Worm (Caenorhabditis elegans) whole organism, late embryonic: ENCODE results near the gene K05F1.8.

Experiments used
- C38D4.7 ChIP-seq: fragments of 200-800 bp; sonication (Bioruptor generic); optimal IDR thresholded peaks from 2 replicates; lab custom pipeline; 2018; ENCODE audit warnings: mild to moderate bottlenecking, missing genetic modification characterization, moderate library complexity, missing compliant biosample characterization
- F13H6.1 ChIP-seq: sonication (generic microtip); optimal IDR thresholded peaks from 2 replicates; lab custom pipeline; 2016; ENCODE audit warnings: missing genetic modification characterization, missing compliant biosample characterization
- K02D7.2 ChIP-seq: sonication (generic microtip); optimal IDR thresholded peaks from 2 replicates; lab custom pipeline; 2017; ENCODE audit warnings: mild to moderate bottlenecking, missing genetic modification characterization, missing compliant biosample characterization
- K09A11.1 ChIP-seq: sonication (generic microtip); optimal IDR thresholded peaks from 2 replicates; lab custom pipeline; 2017; ENCODE audit warnings: antibody characterized with exemption, mild to moderate bottlenecking, missing genetic modification characterization, missing compliant biosample characterization; ENCODE audit not compliant: insufficient read depth
- T23F11.4 ChIP-seq: fragments of 200-800 bp; sonication (Bioruptor generic); optimal IDR thresholded peaks from 2 replicates; lab custom pipeline; 2018; ENCODE audit warnings: mild to moderate bottlenecking, missing genetic modification characterization, missing compliant biosample characterization
- Y22D7AL.16 ChIP-seq: sonication (generic microtip); optimal IDR thresholded peaks from 2 replicates; lab custom pipeline; 2016; ENCODE audit warnings: missing genetic modification characterization, missing compliant biosample characterization
- ceh-19 ChIP-seq: fragments of 200-800 bp; sonication (Bioruptor generic); optimal IDR thresholded peaks from 2 replicates; lab custom pipeline; 2018; ENCODE audit warnings: mild to moderate bottlenecking, missing genetic modification characterization, missing compliant biosample characterization
- ceh-2 ChIP-seq: sonication (generic microtip); optimal IDR thresholded peaks from 2 replicates; lab custom pipeline; 2016; ENCODE audit warnings: missing genotype, missing genetic modification characterization, missing compliant biosample characterization
- ceh-30 ChIP-seq: fragments of 150-350 bp; optimal IDR thresholded peaks from 2 replicates; lab custom pipeline; 2014; ENCODE audit warnings: missing biosample characterization, missing genetic modification characterization
- ceh-31 ChIP-seq: sonication (generic microtip); optimal IDR thresholded peaks from 2 replicates; lab custom pipeline; 2016; ENCODE audit warnings: missing genetic modification characterization, missing compliant biosample characterization
- ceh-34 ChIP-seq: sonication (generic microtip); optimal IDR thresholded peaks from 2 replicates; lab custom pipeline; 2016; ENCODE audit warnings: mild to moderate bottlenecking, missing genetic modification characterization, missing compliant biosample characterization
- ceh-45 ChIP-seq: fragments of 200-800 bp; sonication (Bioruptor generic); IDR thresholded peaks from 2 replicates; pipeline ENCODE4 v1.3.6; 2022; ENCODE audit warnings: missing genetic modification reagents, missing genetic modification characterization, missing compliant biosample characterization
- ceh-48 ChIP-seq: sonication (generic microtip); optimal IDR thresholded peaks from 2 replicates; lab custom pipeline; 2016; ENCODE audit warnings: missing genetic modification characterization, inconsistent platforms, missing compliant biosample characterization
- ceh-6 ChIP-seq: fragments of 200-800 bp; sonication (Bioruptor generic); optimal IDR thresholded peaks from 2 replicates; lab custom pipeline; 2018; ENCODE audit warnings: mild to moderate bottlenecking, missing genetic modification characterization, missing compliant biosample characterization
- dmd-4 ChIP-seq: sonication (generic microtip); optimal IDR thresholded peaks from 2 replicates; lab custom pipeline; 2016; ENCODE audit warnings: borderline replicate concordance, missing genetic modification characterization, missing compliant biosample characterization
- ets-4 ChIP-seq: sonication (generic microtip); optimal IDR thresholded peaks from 2 replicates; lab custom pipeline; 2016; ENCODE audit warnings: missing genetic modification characterization, missing compliant biosample characterization
- eyg-1 ChIP-seq: sonication (generic microtip); optimal IDR thresholded peaks from 2 replicates; lab custom pipeline; 2016; ENCODE audit warnings: missing genotype, missing genetic modification characterization, missing compliant biosample characterization
- fkh-10 ChIP-seq: fragments of 150-350 bp; optimal IDR thresholded peaks from 2 replicates; lab custom pipeline; 2014; ENCODE audit warnings: missing biosample characterization, missing genetic modification reagents, missing genetic modification characterization
- fkh-6 ChIP-seq: sonication (generic microtip); optimal IDR thresholded peaks from 2 replicates; lab custom pipeline; 2016; ENCODE audit warnings: missing genetic modification characterization, missing compliant biosample characterization
- gmeb-2 ChIP-seq: sonication (generic microtip); optimal IDR thresholded peaks from 2 replicates; lab custom pipeline; 2016; ENCODE audit warnings: missing genetic modification characterization, inconsistent platforms, missing compliant biosample characterization
- hlh-13 ChIP-seq: fragments of 200-800 bp; sonication (Bioruptor generic); optimal IDR thresholded peaks from 2 replicates; lab custom pipeline; 2018; ENCODE audit warnings: mild to moderate bottlenecking, missing genetic modification characterization, missing compliant biosample characterization
- hlh-6 ChIP-seq: sonication (generic microtip); optimal IDR thresholded peaks from 2 replicates; lab custom pipeline; 2016; ENCODE audit warnings: missing genotype, missing genetic modification characterization, missing compliant biosample characterization
- lim-6 ChIP-seq: sonication (generic microtip); optimal IDR thresholded peaks from 2 replicates; lab custom pipeline; 2016; ENCODE audit warnings: missing genetic modification characterization, missing compliant biosample characterization
- lin-11 ChIP-seq: fragments of 200-800 bp; sonication (Bioruptor generic); optimal IDR thresholded peaks from 2 replicates; lab custom pipeline; 2018; ENCODE audit warnings: mild to moderate bottlenecking, missing genetic modification characterization, missing compliant biosample characterization
- mec-3 ChIP-seq: sonication (generic microtip); optimal IDR thresholded peaks from 2 replicates; lab custom pipeline; 2016; ENCODE audit warnings: borderline replicate concordance, missing genetic modification characterization, missing compliant biosample characterization
- nhr-11 ChIP-seq: fragments of 150-350 bp; optimal IDR thresholded peaks from 2 replicates; lab custom pipeline; 2014; ENCODE audit warnings: missing biosample characterization, missing genetic modification characterization
- nhr-232 ChIP-seq: sonication (generic microtip); optimal IDR thresholded peaks from 2 replicates; lab custom pipeline; 2016; ENCODE audit warnings: missing genetic modification characterization, missing compliant biosample characterization
- npax-4 ChIP-seq: sonication (generic microtip); optimal IDR thresholded peaks from 2 replicates; lab custom pipeline; 2016; ENCODE audit warnings: missing genetic modification characterization, missing compliant biosample characterization
- odd-2 ChIP-seq: sonication (generic microtip); optimal IDR thresholded peaks from 2 replicates; lab custom pipeline; 2017; ENCODE audit warnings: antibody characterized with exemption, mild to moderate bottlenecking, missing genetic modification characterization, missing compliant biosample characterization
- pag-3 ChIP-seq: sonication (generic microtip); optimal IDR thresholded peaks from 2 replicates; lab custom pipeline; 2016; ENCODE audit warnings: missing compliant biosample characterization, missing genetic modification characterization, borderline replicate concordance
- pat-9 ChIP-seq: fragments of 200-800 bp; sonication (Bioruptor generic); optimal IDR thresholded peaks from 2 replicates; lab custom pipeline; 2018; ENCODE audit warnings: mild to moderate bottlenecking, missing genetic modification characterization, moderate library complexity, missing compliant biosample characterization
- pax-1 ChIP-seq: fragments of 150-350 bp; optimal IDR thresholded peaks from 2 replicates; lab custom pipeline; 2014; ENCODE audit warnings: missing biosample characterization, missing genetic modification characterization
- rnt-1 ChIP-seq: sonication (generic microtip); optimal IDR thresholded peaks from 2 replicates; lab custom pipeline; 2016; ENCODE audit warnings: missing genetic modification characterization, missing compliant biosample characterization
- sdc-2 ChIP-seq: sonication (generic microtip); optimal IDR thresholded peaks from 2 replicates; lab custom pipeline; 2016; ENCODE audit warnings: missing genotype, missing genetic modification characterization, missing compliant biosample characterization
- sox-4 ChIP-seq: sonication (generic microtip); optimal IDR thresholded peaks from 2 replicates; lab custom pipeline; 2017; ENCODE audit warnings: mild to moderate bottlenecking, missing genetic modification characterization, inconsistent platforms, missing compliant biosample characterization
- syd-9 ChIP-seq: sonication (generic microtip); optimal IDR thresholded peaks from 2 replicates; lab custom pipeline; 2016; ENCODE audit warnings: mild to moderate bottlenecking, missing genetic modification characterization, moderate library complexity, missing compliant biosample characterization
- tbx-2 ChIP-seq: sonication (generic microtip); optimal IDR thresholded peaks from 2 replicates; lab custom pipeline; 2016; ENCODE audit warnings: missing genetic modification characterization, missing compliant biosample characterization
- unc-3 ChIP-seq, 2 experiments: fragments of 200-800 bp in 1 of 2; sonication (Bioruptor generic) in 1 of 2; sonication (generic microtip) in 1 of 2; conservative IDR thresholded peaks in 1 of 2; optimal IDR thresholded peaks in 1 of 2; 2 replicates each; pipeline versions ENCODE4 v1.3.6 to Lab custom; 2016 to 2022; ENCODE audit warnings: missing compliant biosample characterization in 2 of 2, missing genetic modification characterization in 2 of 2, missing genetic modification reagents in 1 of 2
- unc-86 ChIP-seq: sonication (generic microtip); optimal IDR thresholded peaks from 2 replicates; lab custom pipeline; 2016; ENCODE audit warnings: missing genetic modification characterization, missing compliant biosample characterization
- zip-5 ChIP-seq: sonication (generic microtip); optimal IDR thresholded peaks from 2 replicates; lab custom pipeline; 2016; ENCODE audit warnings: missing genetic modification characterization, missing compliant biosample characterization
- ztf-16 ChIP-seq: sonication (generic microtip); optimal IDR thresholded peaks from 2 replicates; lab custom pipeline; 2017; ENCODE audit warnings: missing genetic modification characterization, missing compliant biosample characterization

K05F1.8 gene

ce11 chrII:5835146-5835545, 35.7 kb upstream of the K05F1.8 start:
- TF ChIP-seq eyg-1 (no peak), unc-3 (GFP tag; conservative IDR thresholded peaks at IDR 0.05; lab: Robert Waterston, UW) (no peak), unc-3 (tag; optimal IDR thresholded peaks at IDR 0.05; lab: Kevin White, UChicago) (no peak), ets-4 (tag; lab: Kevin White, UChicago) (no peak), ceh-34 (tag; lab: Kevin White, UChicago) (no peak), lim-6 (no peak), F13H6.1 (tag; lab: Kevin White, UChicago) (no peak), ceh-2 (no peak), ceh-19 (GFP tag; lab: Kevin White, UChicago) (no peak), rnt-1 (tag; lab: Kevin White, UChicago) (no peak), pax-1 (tag; lab: Kevin White, UChicago) (no peak), ceh-6 (GFP tag; lab: Kevin White, UChicago) (no peak), hlh-13 (GFP tag; lab: Kevin White, UChicago) (no peak), ceh-30 (no peak), pat-9 (no peak), odd-2 (tag; lab: Kevin White, UChicago) (no peak)

DNA sequence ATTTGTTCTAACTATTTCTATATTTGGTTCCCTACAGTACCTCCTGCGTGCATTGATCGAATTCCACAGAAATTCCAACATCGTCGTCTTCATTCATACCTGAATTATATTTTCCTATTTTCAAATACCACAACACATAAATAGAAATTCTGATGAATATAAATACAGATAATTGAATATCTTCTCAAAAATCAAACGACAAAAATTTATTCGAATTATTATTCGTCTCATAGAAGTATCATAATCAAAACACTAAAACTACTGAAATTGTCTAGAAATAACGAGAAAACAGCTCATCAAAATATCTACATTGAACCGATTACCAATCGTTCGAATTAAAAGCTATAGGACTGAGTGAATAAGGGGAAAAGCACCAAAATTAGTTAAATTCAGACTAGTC, 33.7 kb upstream of the K05F1.8 start, which contains the start of gene gtap-1:
TSS of gene gtap-1 (minus strand) at position 101 of the 400 bp plus-strand sequence.
- TF ChIP-seq ztf-16 (tag; lab: Kevin White, UChicago) (no peak), C38D4.7 (GFP tag; lab: Kevin White, UChicago) (no peak), K02D7.2 (no peak), ceh-45 (GFP tag; lab: Robert Waterston, UW) (no peak), T23F11.4 (GFP tag; lab: Kevin White, UChicago) (no peak), dmd-4 (no peak), lim-6 (no peak), npax-4 (no peak), pag-3 (no peak), nhr-232 (tag; lab: Kevin White, UChicago) (no peak), tbx-2 (tag; lab: Kevin White, UChicago) (no peak), gmeb-2 (tag; lab: Kevin White, UChicago) (no peak), unc-86 (tag; lab: Kevin White, UChicago) (no peak), mec-3 (no peak), fkh-6 (tag; lab: Kevin White, UChicago) (no peak), lin-11 (tag; lab: Kevin White, UChicago) (no peak), K09A11.1 (tag; lab: Kevin White, UChicago) (no peak), rnt-1 (tag; lab: Kevin White, UChicago) (no peak)

DNA sequence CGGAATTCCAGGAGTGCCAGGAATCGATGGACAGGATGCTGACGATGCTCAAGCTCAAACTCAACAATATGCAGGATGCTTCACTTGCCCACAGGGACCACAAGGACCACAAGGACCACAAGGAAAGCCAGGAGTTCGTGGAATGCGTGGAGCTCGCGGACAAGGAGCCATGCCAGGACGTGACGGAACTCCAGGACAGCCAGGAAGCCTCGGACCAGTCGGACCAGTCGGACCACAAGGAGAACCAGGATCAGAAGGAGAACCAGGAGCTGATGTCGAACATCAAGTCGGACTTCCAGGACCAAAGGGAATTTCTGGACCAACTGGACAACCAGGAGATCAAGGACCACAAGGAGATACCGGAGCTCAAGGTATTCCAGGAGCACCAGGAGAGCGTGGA, 31.9 kb upstream of the K05F1.8 start:
- TF ChIP-seq ceh-34 (tag; lab: Kevin White, UChicago) (no peak), zip-5 (tag; lab: Kevin White, UChicago) (no peak), ets-4 (tag; lab: Kevin White, UChicago) (no peak)

DNA sequence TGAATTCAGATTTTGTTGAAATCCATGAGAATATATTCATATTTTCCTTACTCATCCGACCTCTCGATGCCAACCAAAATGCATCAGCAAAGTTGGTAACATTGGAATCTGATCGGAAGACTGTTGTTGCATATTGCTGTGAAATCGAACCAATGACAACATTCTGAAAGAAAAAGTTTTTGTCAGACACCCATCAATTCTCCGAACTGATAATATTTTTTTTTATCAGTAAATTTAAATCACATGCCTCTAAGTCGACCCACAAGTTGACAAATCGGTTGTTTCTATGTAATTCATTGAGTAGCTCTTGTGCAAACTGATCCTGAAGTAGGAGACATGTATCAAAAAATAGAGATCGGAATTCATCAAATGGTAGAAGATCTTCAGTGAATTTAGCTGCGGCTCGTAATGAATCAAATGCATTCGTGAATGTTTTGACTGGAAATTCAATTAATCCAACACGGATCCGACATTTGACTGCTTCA, 30.5 kb upstream of the K05F1.8 start, which contains the start of gene col-74:
TSS of gene col-74 (plus strand) at position 435 of the 485 bp plus-strand sequence.
- TF ChIP-seq unc-3 (GFP tag; conservative IDR thresholded peaks at IDR 0.05; lab: Robert Waterston, UW) (no peak), unc-3 (tag; optimal IDR thresholded peaks at IDR 0.05; lab: Kevin White, UChicago) (no peak), hlh-13 (GFP tag; lab: Kevin White, UChicago) (no peak), syd-9 (tag; lab: Kevin White, UChicago) (no peak), ceh-48 (tag; lab: Kevin White, UChicago) (no peak), sox-4 (no peak), Y22D7AL.16 (tag; lab: Kevin White, UChicago) (no peak), nhr-11 (tag; lab: Kevin White, UChicago) (no peak), K09A11.1 (tag; lab: Kevin White, UChicago) (no peak), ceh-2 (no peak), eyg-1 (no peak), sdc-2 (no peak), fkh-10 (GFP tag; lab: Kevin White, UChicago) (no peak), ceh-19 (GFP tag; lab: Kevin White, UChicago) (no peak), pat-9 (no peak), odd-2 (tag; lab: Kevin White, UChicago) (no peak), hlh-6 (tag; lab: Kevin White, UChicago) (no peak), ceh-31 (tag; lab: Kevin White, UChicago) (no peak), unc-86 (tag; lab: Kevin White, UChicago) (no peak), nhr-232 (tag; lab: Kevin White, UChicago) (no peak)
